Fruit fly (Drosophila melanogaster): ENCODE data around the gene CG33783.

The CG33783 gene

DNA sequence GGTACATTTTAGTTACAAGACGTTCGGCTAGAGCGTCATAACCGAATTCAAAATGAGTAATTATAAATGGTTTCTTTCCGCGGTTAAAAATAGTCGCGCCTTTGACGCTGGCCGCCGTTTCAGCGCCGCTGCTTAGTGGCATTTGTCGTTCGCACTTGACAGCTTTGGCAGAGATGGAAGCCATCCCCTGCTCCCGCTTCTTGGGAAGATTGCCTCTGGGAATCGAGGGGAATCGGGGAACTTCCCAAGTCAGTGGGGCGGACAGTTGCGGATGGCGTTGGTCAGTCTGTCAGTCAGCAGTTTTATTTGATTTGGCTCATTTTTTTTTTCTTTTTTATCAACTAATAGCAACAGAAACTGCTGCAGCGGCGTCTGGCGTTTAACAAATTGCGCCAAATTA is 40.2 kb downstream of the CG33783 start:
- TF ChIP-seq CG8290 (GFP tag; optimal IDR thresholded peaks at IDR 0.05) (no peak), CG8290 (tag; optimal IDR thresholded peaks at IDR 0.05) (no peak), CG2875 (GFP tag; optimal IDR thresholded peaks at IDR 0.05) (no peak), Meics (GFP tag; optimal IDR thresholded peaks at IDR 0.05) (no peak), Fer1 (GFP tag; optimal IDR thresholded peaks at IDR 0.05) (no peak), ci (GFP tag; IDR thresholded peaks at IDR 0.05) (0 out of 3 replicates have a peak, but pooled peaks have one; percentile 15), CG12769 (tag; optimal IDR thresholded peaks at IDR 0.05) (peak; percentile 58), cad (GFP tag; optimal IDR thresholded peaks at IDR 0.05) (no peak), CG4404 (GFP tag; IDR thresholded peaks at IDR 0.05) (no peak), lola (GFP tag; optimal IDR thresholded peaks at IDR 0.05) (no peak), Side (GFP tag; optimal IDR thresholded peaks at IDR 0.05) (no peak), sens (GFP tag) (peak; percentile 64), dpn (GFP tag; optimal IDR thresholded peaks at IDR 0.05) (no peak), CG12659 (GFP tag; optimal IDR thresholded peaks at IDR 0.05) (no peak), CkIIα-i1 (GFP tag; IDR thresholded peaks at IDR 0.05) (no peak), crol (GFP tag; IDR thresholded peaks at IDR 0.05) (0 out of 2 replicates have a peak, but pooled peaks have one; percentile 22)

DNA sequence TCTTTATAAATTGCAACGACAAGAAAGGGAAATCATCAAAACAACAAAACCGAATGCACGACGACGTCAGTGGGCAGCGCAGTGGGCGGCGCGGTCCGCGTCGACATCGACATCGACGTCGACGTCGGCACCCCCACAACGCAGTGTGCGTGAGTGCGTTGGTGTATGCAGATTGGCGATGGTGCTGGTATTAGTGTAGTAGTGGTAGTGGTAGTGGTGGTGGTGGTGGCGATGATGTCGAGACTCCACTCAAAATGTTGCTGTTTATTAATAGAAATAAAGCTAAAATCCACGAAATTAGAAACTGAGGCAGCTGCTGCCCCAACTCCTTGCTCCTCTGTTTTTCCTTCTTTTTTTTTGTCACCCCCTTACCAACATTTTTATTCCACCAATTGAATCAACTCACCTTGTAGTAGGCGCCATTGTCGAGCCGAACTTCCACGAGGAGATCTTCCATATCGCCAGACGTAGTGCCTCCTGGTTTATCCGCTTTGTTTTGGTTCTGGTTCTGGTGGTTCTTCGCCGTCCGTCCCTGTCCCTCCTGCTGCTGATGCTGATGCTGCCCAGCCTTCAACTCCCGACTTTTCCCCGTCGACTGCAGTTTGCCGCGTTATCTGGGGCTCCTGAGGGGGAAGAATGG is 41.8 kb downstream of the CG33783 start:
- TF ChIP-seq CG17385 (GFP tag; optimal IDR thresholded peaks at IDR 0.05) (peak; percentile 37), ssp (GFP tag; IDR thresholded peaks at IDR 0.05) (peak; percentile 50), CG6765 (GFP tag; optimal IDR thresholded peaks at IDR 0.05) (no peak), CG2129 (GFP tag; IDR thresholded peaks at IDR 0.05; ENCODE audit: partially characterized antibody) (no peak), lola (GFP tag; optimal IDR thresholded peaks at IDR 0.05) (no peak), CG10543 (GFP tag; optimal IDR thresholded peaks at IDR 0.05) (no peak), CG6175 (GFP tag; IDR thresholded peaks at IDR 0.05) (no peak), Adf1 (GFP tag; IDR thresholded peaks at IDR 0.05) (peak; percentile 97), row (GFP tag; IDR thresholded peaks at IDR 0.05) (peak; percentile 37; the same call in 2 of the 3 replicates), vvl (GFP tag; IDR thresholded peaks at IDR 0.05) (0 out of 2 replicates have a peak, but pooled peaks have one; percentile 15), CG3281 (GFP tag; optimal IDR thresholded peaks at IDR 0.05) (no peak), Deaf1 (tag; optimal IDR thresholded peaks at IDR 0.05) (peak; percentile 24), sr (GFP tag; IDR thresholded peaks at IDR 0.05) (peak; percentile 94), CG14050 (GFP tag; IDR thresholded peaks at IDR 0.05) (no peak), CG16815 (GFP tag; optimal IDR thresholded peaks at IDR 0.05) (no peak), bbx (GFP tag; IDR thresholded peaks at IDR 0.05; ENCODE audit: partially characterized antibody) (peak; percentile 46; the same call in 1 of the 2 replicates), chinmo (GFP tag; IDR thresholded peaks at IDR 0.05; ENCODE audit: partially characterized antibody) (peak; percentile 29; the same call in 1 of the 4 replicates), wdn (GFP tag; IDR thresholded peaks at IDR 0.05) (0 out of 2 replicates have a peak, but pooled peaks have one; percentile 9), Opbp (GFP tag; IDR thresholded peaks at IDR 0.05; ENCODE audit: partially characterized antibody) (no peak), CG7357 (GFP tag; IDR thresholded peaks at IDR 0.05) (no peak), cg (GFP tag; optimal IDR thresholded peaks at IDR 0.05) (peak; percentile 91), Nf-YB (GFP tag; optimal IDR thresholded peaks at IDR 0.05) (peak; percentile 56), CG7963 (GFP tag; IDR thresholded peaks at IDR 0.05; ENCODE audit: partially characterized antibody) (0 out of 3 replicates have a peak, but pooled peaks have one; percentile 11), danr (GFP tag; IDR thresholded peaks at IDR 0.05) (no peak), Med (GFP tag) (peak; percentile 64), Asciz (GFP tag; optimal IDR thresholded peaks at IDR 0.05) (no peak), CG2712 (tag; optimal IDR thresholded peaks at IDR 0.05) (no peak), mirr (GFP tag; optimal IDR thresholded peaks at IDR 0.05) (no peak), CG2116 (GFP tag; optimal IDR thresholded peaks at IDR 0.05) (peak; percentile 3), z (GFP tag; IDR thresholded peaks at IDR 0.05) (peak; percentile 82), nerfin-2 (GFP tag; IDR thresholded peaks at IDR 0.05; ENCODE audit: partially characterized antibody) (0 out of 2 replicates have a peak, but pooled peaks have one; percentile 27), CHES-1-like (GFP tag; optimal IDR thresholded peaks at IDR 0.05) (no peak), CG10462 (GFP tag; optimal IDR thresholded peaks at IDR 0.05) (no peak), crol (GFP tag; IDR thresholded peaks at IDR 0.05) (peak; percentile 51), CG12104 (GFP tag; optimal IDR thresholded peaks at IDR 0.05) (no peak)
